Fruit fly (Drosophila melanogaster) whole organism, prepupa: Measurements from ENCODE around the gene CG13727.

Source experiments
- Blimp-1 ChIP-seq: fragments of 200-800 bp; sonication (Bioruptor generic); optimal IDR thresholded peaks from 3 replicates; lab custom pipeline; 2017; ENCODE audit warnings: missing biosample characterization, missing genetic modification characterization, mild to moderate bottlenecking, moderate library complexity, missing genetic modification reagents
- CG8632 ChIP-seq: fragments of 200-800 bp; sonication (Bioruptor generic); optimal IDR thresholded peaks from 3 replicates; lab custom pipeline; 2016; ENCODE audit warnings: missing biosample characterization, missing genetic modification characterization

DNA sequence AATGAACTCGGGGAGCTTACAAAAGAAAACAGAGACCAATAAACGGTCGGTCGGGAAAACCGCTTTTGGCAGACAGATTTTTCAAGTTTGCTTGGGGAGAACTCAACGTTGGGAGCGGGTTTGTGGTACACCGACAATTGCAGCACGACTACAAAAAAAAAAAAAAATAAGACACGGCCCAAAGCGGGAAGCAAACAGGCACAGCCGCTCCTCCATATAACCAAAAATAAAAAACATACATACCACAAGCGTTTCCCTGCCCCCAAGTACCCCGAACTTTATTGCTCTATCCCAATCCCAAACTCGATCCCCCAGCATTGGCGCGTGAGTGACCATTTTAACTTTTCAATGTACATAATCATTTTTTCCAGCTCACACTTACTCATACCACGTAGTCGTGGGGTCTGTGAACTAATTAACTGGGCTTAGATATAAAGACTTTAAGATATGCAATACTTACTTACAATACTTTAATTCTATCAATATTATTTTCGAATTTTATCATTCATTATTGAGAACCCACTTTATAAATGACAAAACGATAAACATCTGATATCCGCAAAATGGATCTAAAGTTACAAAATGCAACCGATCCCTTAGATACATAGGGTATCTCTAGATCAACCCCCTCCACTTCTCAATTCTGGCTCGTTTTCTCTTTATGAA is 34.0 kb upstream of the CG13727 start:
- TF ChIP-seq CG8632 (GFP tag; lab: Kevin White, UChicago) (no peak), Blimp-1 (no peak)
